Fruit fly (Drosophila melanogaster) whole organism, wandering third instar larva: ENCODE measurements around the gene CG7387.

ENCODE experiments used
- OdsH ChIP-seq: fragments of 200-800 bp; sonication (Bioruptor generic); optimal IDR thresholded peaks from 2 replicates; lab custom pipeline; 2016; ENCODE audit warnings: missing biosample characterization, mild to moderate bottlenecking, missing genetic modification characterization
- br ChIP-seq: fragments of 200-800 bp; sonication (Bioruptor generic); optimal IDR thresholded peaks from 2 replicates; lab custom pipeline; 2016; ENCODE audit warnings: missing biosample characterization, missing genetic modification characterization

- TF ChIP-seq br (GFP tag; lab: Kevin White, UChicago) (no peak), OdsH (GFP tag; lab: Kevin White, UChicago) (no peak)
Observed at dm6 chr3L:8187397-8187811, 5.5 kb downstream of the CG7387 start.
